Fruit fly (Drosophila melanogaster) whole organism, adult: ENCODE measurements around the gene Strump.
A peak's percentile ranks its signal among the peaks of the same experiment; 100 is the strongest.

Experiments used
- CG12768 ChIP-seq: fragments of 200-800 bp; sonication (Bioruptor generic); optimal IDR thresholded peaks from 2 replicates; lab custom pipeline; 2017; ENCODE audit warnings: missing biosample characterization, missing genetic modification characterization, mild to moderate bottlenecking, moderate library complexity, missing genetic modification reagents
- CG1620 ChIP-seq: fragments of 200-800 bp; sonication (Bioruptor generic); optimal IDR thresholded peaks from 2 replicates; lab custom pipeline; 2016; ENCODE audit warnings: missing biosample characterization, missing genetic modification characterization
- CG5204 ChIP-seq: fragments of 200-800 bp; sonication (Bioruptor generic); optimal IDR thresholded peaks from 2 replicates; lab custom pipeline; 2016; ENCODE audit warnings: missing biosample characterization, missing genetic modification characterization
- CG7101 ChIP-seq: fragments of 200-800 bp; sonication (Bioruptor generic); optimal IDR thresholded peaks from 2 replicates; lab custom pipeline; 2018; ENCODE audit warnings: missing biosample characterization, mild to moderate bottlenecking, missing genetic modification characterization, moderate library complexity
- Mnt ChIP-seq: fragments of 200-800 bp; sonication (Bioruptor generic); optimal IDR thresholded peaks from 2 replicates; lab custom pipeline; 2016; ENCODE audit warnings: missing biosample characterization, mild to moderate bottlenecking, missing genetic modification characterization
- cic ChIP-seq: fragments of 200-800 bp; sonication (Bioruptor generic); optimal IDR thresholded peaks from 2 replicates; lab custom pipeline; 2017; ENCODE audit warnings: missing biosample characterization, mild to moderate bottlenecking, missing genetic modification characterization, moderate library complexity
- cnc ChIP-seq, 2 experiments: fragments of >200 bp; optimal IDR thresholded peaks; 2 replicates each; lab custom pipeline; 2017
- kay ChIP-seq: fragments of 200-800 bp; sonication (Bioruptor generic); peaks from one replicate; lab custom pipeline; 2016; ENCODE audit warnings: missing biosample characterization, missing genetic modification characterization, borderline replicate concordance
- tj ChIP-seq: fragments of 200-800 bp; sonication (Bioruptor generic); optimal IDR thresholded peaks from 3 replicates; lab custom pipeline; 2017; ENCODE audit warnings: missing biosample characterization, mild to moderate bottlenecking, missing genetic modification characterization, moderate library complexity
- toe ChIP-seq: fragments of 200-800 bp; sonication (Bioruptor generic); optimal IDR thresholded peaks from 2 replicates; lab custom pipeline; 2016; ENCODE audit warnings: missing biosample characterization, missing genetic modification characterization

- TF ChIP-seq CG1620 (GFP tag; lab: Kevin White, UChicago) = no peak
- TF ChIP-seq cic (GFP tag; lab: Kevin White, UChicago) = peak; percentile 41
- no peak for TF ChIP-seq kay
- TF ChIP-seq CG5204 = no peak
- no peak for TF ChIP-seq Mnt (GFP tag; lab: Kevin White, UChicago)
- TF ChIP-seq CG12768 (GFP tag; lab: Kevin White, UChicago) = no peak
- no peak for TF ChIP-seq cnc (optimal IDR thresholded peaks at IDR 0.05; lab: Kevin White, UChicago)
- TF ChIP-seq CG7101 (tag; lab: Kevin White, UChicago) = no peak
- TF ChIP-seq tj (GFP tag; lab: Kevin White, UChicago) = no peak
- no peak for TF ChIP-seq toe
These were observed 15.2 kb downstream of the Strump start for dm6 chr3L:16136819-16137553.
